Worm (Caenorhabditis elegans) whole organism, L2 larva: Measurements from ENCODE around the gene fig-1.

Experiments used
- lin-13 ChIP-seq: fragments of 150-350 bp; optimal IDR thresholded peaks from 2 replicates; lab custom pipeline; 2014; ENCODE audit warnings: missing biosample characterization, missing genetic modification reagents, missing genetic modification characterization
- lin-39 ChIP-seq: fragments of 150-350 bp; optimal IDR thresholded peaks from 2 replicates; lab custom pipeline; 2014; ENCODE audit warnings: missing biosample characterization, missing genetic modification reagents, missing genetic modification characterization
- mab-5 ChIP-seq: fragments of 150-350 bp; optimal IDR thresholded peaks from 2 replicates; lab custom pipeline; 2014; ENCODE audit warnings: missing biosample characterization, missing genetic modification characterization
- mdl-1 ChIP-seq, 2 experiments: fragments of 150-350 bp in 1 of 2; sonication (generic microtip) in 1 of 2; optimal IDR thresholded peaks; 2 replicates each; lab custom pipeline; 2017; ENCODE audit warnings: missing biosample characterization in 2 of 2, missing genetic modification characterization in 2 of 2
- nhr-11 ChIP-seq: fragments of 150-350 bp; optimal IDR thresholded peaks from 2 replicates; lab custom pipeline; 2014; ENCODE audit warnings: missing biosample characterization, missing genetic modification characterization
- nhr-23 ChIP-seq: fragments of 150-350 bp; optimal IDR thresholded peaks from 2 replicates; lab custom pipeline; 2014; ENCODE audit warnings: missing biosample characterization, missing genetic modification reagents, missing genetic modification characterization
- nhr-25 ChIP-seq: fragments of 150-350 bp; sonication (generic microtip); optimal IDR thresholded peaks from 3 replicates; lab custom pipeline; 2014; ENCODE audit warnings: missing biosample characterization, missing genetic modification characterization
- skn-1 ChIP-seq: sonication (generic microtip); optimal IDR thresholded peaks from 2 replicates; lab custom pipeline; 2017; ENCODE audit warnings: missing biosample characterization, missing genetic modification characterization

DNA sequence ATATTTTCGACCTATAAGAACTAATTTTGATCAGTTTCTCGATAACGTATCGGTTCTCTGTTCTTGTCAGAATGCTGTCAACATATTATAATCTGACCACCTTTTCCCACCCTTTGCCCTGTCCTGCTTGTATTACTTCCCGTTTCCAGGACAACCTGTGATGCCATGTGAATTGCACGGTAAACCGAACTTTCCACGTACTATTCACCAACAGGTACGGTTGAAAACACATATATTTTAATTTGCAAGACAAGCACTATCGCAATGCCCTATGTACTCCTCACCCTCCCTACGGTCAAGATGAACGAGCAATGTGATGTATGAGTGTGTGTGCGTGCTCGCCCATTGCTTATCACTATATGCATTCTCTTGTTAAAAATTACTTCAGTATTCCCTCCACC is 28.1 kb upstream of the fig-1 start:
- no peak for TF ChIP-seq skn-1 (tag; lab: Kevin White, UChicago)
- TF ChIP-seq lin-13, result no peak
- no peak for TF ChIP-seq nhr-25 (tag; lab: Kevin White, UChicago)
- no peak for TF ChIP-seq mdl-1 (tag; optimal IDR thresholded peaks at IDR 0.05; lab: Kevin White, UChicago)
- no peak for TF ChIP-seq nhr-11 (tag; lab: Kevin White, UChicago)
- TF ChIP-seq nhr-23, result no peak
- TF ChIP-seq lin-39 (tag; lab: Kevin White, UChicago), result no peak
- TF ChIP-seq mab-5 (tag; lab: Kevin White, UChicago), result no peak
